Fruit fly (Drosophila melanogaster) Kc167 (cell line): ENCODE results near the gene ohgt.

ENCODE experiments used
- Sin3A ChIP-seq: fragments of >200 bp; optimal IDR thresholded peaks from 2 replicates; lab custom pipeline; 2018; ENCODE audit warnings: missing external identifiers
- h ChIP-seq: fragments of >200 bp; optimal IDR thresholded peaks from 3 replicates; lab custom pipeline; 2018; ENCODE audit warnings: missing external identifiers
- insv ChIP-seq: fragments of >200 bp; optimal IDR thresholded peaks from 3 replicates; lab custom pipeline; 2018; ENCODE audit warnings: missing external identifiers
- psq ChIP-seq: fragments of >200 bp; optimal IDR thresholded peaks from 2 replicates; lab custom pipeline; 2017; ENCODE audit warnings: missing external identifiers
- ttk ChIP-seq: sonication (Bioruptor generic); optimal IDR thresholded peaks from 2 replicates; lab custom pipeline; 2017; ENCODE audit warnings: missing external identifiers

dm6 chr3R:10086222-10086621 lies 37.2 kb downstream of the ohgt start:
- TF ChIP-seq psq (lab: Kevin White, UChicago), result no peak
- no peak for TF ChIP-seq Sin3A (lab: Kevin White, UChicago)
- TF ChIP-seq ttk (lab: Kevin White, UChicago), result no peak
- no peak for TF ChIP-seq h
- TF ChIP-seq insv, result no peak
